Worm (Caenorhabditis elegans) whole organism, L2 larva: ENCODE data around the gene F13A7.14.

Experiments
- ceh-82 ChIP-seq: fragments of 150-350 bp; optimal IDR thresholded peaks from 2 replicates; lab custom pipeline; 2014; ENCODE audit warnings: missing biosample characterization, missing genetic modification characterization
- skn-1 ChIP-seq: sonication (generic microtip); optimal IDR thresholded peaks from 2 replicates; lab custom pipeline; 2017; ENCODE audit warnings: missing biosample characterization, missing genetic modification characterization

- TF ChIP-seq skn-1 (tag; lab: Kevin White, UChicago): no peak
- no peak for TF ChIP-seq ceh-82 (tag; lab: Kevin White, UChicago)
These were observed 4.7 kb downstream of the F13A7.14 start for ce11 chrV:16406357-16406756.
